Worm (Caenorhabditis elegans): ENCODE measurements around the gene C45G9.4.

- TF ChIP-seq ztf-11 (tag; optimal IDR thresholded peaks at IDR 0.05), result no peak
- no peak for TF ChIP-seq ces-1 (GFP tag; optimal IDR thresholded peaks at IDR 0.05)
- no peak for TF ChIP-seq nhr-237 (tag; optimal IDR thresholded peaks at IDR 0.05)
- no peak for TF ChIP-seq bed-3 (GFP tag; optimal IDR thresholded peaks at IDR 0.05)
- TF ChIP-seq mab-5 (tag; optimal IDR thresholded peaks at IDR 0.05), result no peak
- TF ChIP-seq elt-1 (tag; optimal IDR thresholded peaks at IDR 0.05; ENCODE audit: borderline replicate concordance, insufficient read depth), result no peak
- no peak for TF ChIP-seq lsy-2 (tag; optimal IDR thresholded peaks at IDR 0.05)
- TF ChIP-seq unc-62 (GFP tag; optimal IDR thresholded peaks at IDR 0.05), result no peak
These were observed 15.6 kb downstream of the C45G9.4 start for ce11 chrIII:5078062-5078461.

All from whole organism, mixed stage, embryonic.